Fruit fly (Drosophila melanogaster) whole organism, pupa: ENCODE data around the gene CCDC53.

ENCODE experiments used
- CG10348 ChIP-seq: fragments of 200-800 bp; sonication (Bioruptor generic); IDR thresholded peaks from 2 replicates; pipeline ENCODE4 v1.3.6; 2022; ENCODE audit warnings: missing biosample characterization, missing genetic modification characterization
- CG12605 ChIP-seq: fragments of 200-800 bp; sonication (Bioruptor generic); IDR thresholded peaks from 2 replicates; pipeline ENCODE4 v1.3.6; 2022; ENCODE audit warnings: missing biosample characterization, missing genetic modification characterization
- CG13204 ChIP-seq: fragments of 200-800 bp; sonication (Bioruptor generic); optimal IDR thresholded peaks from 2 replicates; lab custom pipeline; 2018; ENCODE audit warnings: missing biosample characterization, mild to moderate bottlenecking, missing genetic modification characterization, moderate library complexity
- CG14655 ChIP-seq: fragments of 200-800 bp; sonication (Bioruptor generic); optimal IDR thresholded peaks from 3 replicates; lab custom pipeline; 2017; ENCODE audit warnings: mild to moderate bottlenecking, missing biosample characterization, missing genetic modification reagents, missing genetic modification characterization
- CG15710 ChIP-seq: fragments of 200-800 bp; sonication (Bioruptor generic); optimal IDR thresholded peaks from 2 replicates; lab custom pipeline; 2018; ENCODE audit warnings: missing biosample characterization, mild to moderate bottlenecking, missing genetic modification characterization, moderate library complexity
- CG17806 ChIP-seq: fragments of 200-800 bp; sonication (Bioruptor generic); optimal IDR thresholded peaks from 2 replicates; lab custom pipeline; 2018; ENCODE audit warnings: missing biosample characterization, mild to moderate bottlenecking, missing genetic modification characterization, moderate library complexity
- CG32121 ChIP-seq: fragments of 200-800 bp; sonication (Bioruptor generic); IDR thresholded peaks from 2 replicates; pipeline ENCODE4 v1.3.6; 2022; ENCODE audit warnings: missing biosample characterization, missing genetic modification characterization
- CG34367 ChIP-seq: fragments of 200-800 bp; sonication (Bioruptor generic); optimal IDR thresholded peaks from 2 replicates; lab custom pipeline; 2018; ENCODE audit warnings: missing biosample characterization, mild to moderate bottlenecking, missing genetic modification characterization
- CG4496 ChIP-seq: fragments of 200-800 bp; sonication (Bioruptor generic); IDR thresholded peaks from 3 replicates; pipeline ENCODE4 v1.3.6; 2022; ENCODE audit warnings: missing biosample characterization, missing genetic modification characterization
- CG8159 ChIP-seq: fragments of 200-800 bp; sonication (Bioruptor generic); optimal IDR thresholded peaks from 3 replicates; lab custom pipeline; 2018; ENCODE audit warnings: missing biosample characterization, mild to moderate bottlenecking, missing genetic modification characterization, moderate library complexity
- CG8301 ChIP-seq: fragments of 200-800 bp; sonication (Bioruptor generic); optimal IDR thresholded peaks from 2 replicates; lab custom pipeline; 2018; ENCODE audit warnings: missing biosample characterization, mild to moderate bottlenecking, missing genetic modification characterization
- CG9948 ChIP-seq: fragments of 200-800 bp; sonication (Bioruptor generic); optimal IDR thresholded peaks from 2 replicates; lab custom pipeline; 2018; ENCODE audit warnings: missing biosample characterization, mild to moderate bottlenecking, missing genetic modification characterization, moderate library complexity
- D1 ChIP-seq: fragments of 200-800 bp; sonication (Bioruptor generic); optimal IDR thresholded peaks from 2 replicates; lab custom pipeline; 2018; ENCODE audit warnings: missing biosample characterization, mild to moderate bottlenecking, missing genetic modification characterization, moderate library complexity
- EcR ChIP-seq: fragments of 200-800 bp; sonication (Bioruptor generic); optimal IDR thresholded peaks from 3 replicates; lab custom pipeline; 2019; ENCODE audit warnings: missing biosample characterization, missing genetic modification characterization, mild to moderate bottlenecking, moderate library complexity, missing genetic modification reagents
- Ets98B ChIP-seq: fragments of 200-800 bp; sonication (Bioruptor generic); IDR thresholded peaks from 2 replicates; pipeline ENCODE4 v1.3.6; 2022; ENCODE audit warnings: missing biosample characterization, missing genetic modification characterization
- Pif1A ChIP-seq: fragments of 200-800 bp; sonication (Bioruptor generic); optimal IDR thresholded peaks from 3 replicates; lab custom pipeline; 2016; ENCODE audit warnings: missing biosample characterization, missing genetic modification characterization
- Pif1B ChIP-seq: fragments of 200-800 bp; sonication (Bioruptor generic); optimal IDR thresholded peaks from 3 replicates; lab custom pipeline; 2016; ENCODE audit warnings: missing biosample characterization, missing genetic modification characterization
- Snoo ChIP-seq: fragments of 200-800 bp; sonication (Bioruptor generic); optimal IDR thresholded peaks from 3 replicates; lab custom pipeline; 2017; ENCODE audit warnings: missing biosample characterization, mild to moderate bottlenecking, missing genetic modification characterization, inconsistent platforms
- fd96Ca ChIP-seq: fragments of 200-800 bp; sonication (Bioruptor generic); IDR thresholded peaks from 3 replicates; pipeline ENCODE4 v1.3.6; 2022; ENCODE audit warnings: missing biosample characterization, missing genetic modification characterization
- gl ChIP-seq: fragments of 200-800 bp; sonication (Bioruptor generic); optimal IDR thresholded peaks from 2 replicates; lab custom pipeline; 2018; ENCODE audit warnings: missing biosample characterization, mild to moderate bottlenecking, missing genetic modification characterization
- rn ChIP-seq: fragments of 200-800 bp; sonication (Bioruptor generic); IDR thresholded peaks from 2 replicates; pipeline ENCODE4 v1.3.6; 2022; ENCODE audit warnings: missing biosample characterization, missing genetic modification characterization

The CCDC53 gene

DNA sequence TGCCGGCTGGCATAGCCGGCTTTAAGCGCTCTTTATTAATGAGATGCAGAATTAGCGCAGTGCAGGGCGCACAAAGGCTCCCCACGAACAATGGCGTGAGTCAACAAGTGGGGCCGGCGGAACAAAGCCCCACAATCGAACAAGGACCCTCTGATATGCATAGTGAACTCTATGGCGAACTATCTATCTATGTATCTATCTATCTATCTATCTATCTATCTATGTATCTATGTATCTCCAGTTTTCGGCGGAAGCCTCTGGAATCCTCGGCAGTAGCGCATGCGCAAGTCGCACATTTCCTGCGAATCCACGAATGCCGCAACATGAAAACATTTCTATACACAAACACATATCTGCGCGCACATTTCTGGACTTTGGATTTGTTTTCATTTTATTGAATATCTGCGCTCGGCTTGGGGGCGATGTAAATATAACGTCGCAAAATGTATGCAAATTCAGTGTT, 40.3 kb upstream of the CCDC53 start:
- TF ChIP-seq CG10348 (GFP tag; lab: Robert Waterston, UW) (peak; percentile 87), Snoo (peak; percentile 91), Ets98B (GFP tag; lab: Robert Waterston, UW) (peak; percentile 89), Pif1A (peak; percentile 86), rn (peak; percentile 78; the same call in 1 of the 2 replicates), CG9948 (tag; lab: Kevin White, UChicago) (peak; percentile 93), CG17806 (tag; lab: Kevin White, UChicago) (peak; percentile 93), CG14655 (GFP tag; lab: Kevin White, UChicago) (peak; percentile 98), EcR (GFP tag; lab: Kevin White, UChicago) (peak; percentile 70), CG8301 (peak; percentile 97), CG12605 (GFP tag; lab: Robert Waterston, UW) (peak; percentile 83), CG32121 (GFP tag; lab: Robert Waterston, UW) (peak; percentile 92), CG15710 (tag; lab: Kevin White, UChicago) (peak; percentile 85), CG34367 (tag; lab: Kevin White, UChicago) (peak; percentile 80), D1 (tag; lab: Kevin White, UChicago) (peak; percentile 80), fd96Ca (GFP tag; lab: Robert Waterston, UW) (peak; percentile 95), CG4496 (peak; percentile 93), gl (tag; lab: Kevin White, UChicago) (peak; percentile 92), Pif1B (peak; percentile 92), CG13204 (peak; percentile 83), CG8159 (tag; lab: Kevin White, UChicago) (peak; percentile 90)

DNA sequence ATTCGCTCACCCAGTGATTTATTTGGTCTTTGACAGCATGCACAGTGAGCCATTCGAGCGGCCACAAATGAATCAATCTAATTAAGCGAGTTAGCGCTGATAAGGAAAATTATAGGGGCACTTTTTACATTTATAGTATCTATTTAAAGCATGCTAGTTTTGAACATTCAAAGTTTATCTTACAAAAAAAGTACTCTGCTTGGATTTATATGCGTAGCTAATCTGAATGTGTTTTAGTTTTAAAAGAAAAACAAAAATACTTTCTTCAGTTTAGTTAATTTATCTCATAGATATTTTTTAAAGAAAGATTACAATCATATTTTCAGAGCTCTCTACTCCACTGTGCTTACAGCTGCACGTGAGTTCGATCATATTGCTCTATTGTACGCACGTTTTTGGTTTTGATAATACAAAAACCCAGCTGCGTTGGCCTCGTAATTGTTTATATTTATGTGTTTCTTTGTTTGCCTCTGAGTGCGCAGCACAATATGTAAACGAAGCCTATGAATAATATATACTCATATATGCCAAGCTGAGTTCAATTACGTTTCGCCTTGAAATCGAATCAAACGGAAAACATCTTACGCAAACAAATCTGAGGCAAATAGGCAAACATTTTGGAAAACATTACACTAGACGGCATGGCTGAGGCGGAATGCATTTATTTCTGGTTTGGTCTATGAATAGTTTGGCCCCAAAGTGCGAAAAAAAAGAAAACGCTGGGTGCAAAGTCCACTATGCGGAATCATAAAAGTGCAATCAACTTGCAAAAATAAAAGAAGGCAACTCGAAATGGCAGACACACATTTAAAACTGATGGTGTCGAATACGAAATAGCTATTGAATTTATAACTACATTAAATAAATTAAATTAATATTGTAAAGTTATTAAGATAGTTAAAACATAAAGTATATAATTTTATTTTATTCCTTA, 38.9 kb upstream of the CCDC53 start:
- TF ChIP-seq gl (tag; lab: Kevin White, UChicago), result peak; percentile 56
- peak; percentile 75 for TF ChIP-seq D1 (tag; lab: Kevin White, UChicago)
- peak; percentile 87 for TF ChIP-seq fd96Ca (GFP tag; lab: Robert Waterston, UW)
- peak; percentile 87 for TF ChIP-seq CG12605 (GFP tag; lab: Robert Waterston, UW)
- TF ChIP-seq EcR (GFP tag; lab: Kevin White, UChicago), result peak; percentile 79
- peak; percentile 52 for TF ChIP-seq Snoo
- TF ChIP-seq CG14655 (GFP tag; lab: Kevin White, UChicago), result peak; percentile 96
- TF ChIP-seq CG15710 (tag; lab: Kevin White, UChicago), result peak; percentile 83
- TF ChIP-seq CG4496, result peak; percentile 84
- peak; percentile 92 for TF ChIP-seq CG8301
- TF ChIP-seq CG10348 (GFP tag; lab: Robert Waterston, UW), result peak; percentile 65; the same call in 1 of the 2 replicates
- TF ChIP-seq Pif1A, result peak; percentile 92
- TF ChIP-seq CG9948 (tag; lab: Kevin White, UChicago), result peak; percentile 91
- peak; percentile 89 for TF ChIP-seq CG8159 (tag; lab: Kevin White, UChicago)
- TF ChIP-seq CG13204, result peak; percentile 46
- TF ChIP-seq Ets98B (GFP tag; lab: Robert Waterston, UW), result peak; percentile 88
- peak; percentile 87 for TF ChIP-seq CG17806 (tag; lab: Kevin White, UChicago)
- peak; percentile 90 for TF ChIP-seq CG32121 (GFP tag; lab: Robert Waterston, UW)
- TF ChIP-seq CG34367 (tag; lab: Kevin White, UChicago), result peak; percentile 80
- TF ChIP-seq rn, result peak; percentile 77; the same call in 1 of the 2 replicates
- peak; percentile 85 for TF ChIP-seq Pif1B

DNA sequence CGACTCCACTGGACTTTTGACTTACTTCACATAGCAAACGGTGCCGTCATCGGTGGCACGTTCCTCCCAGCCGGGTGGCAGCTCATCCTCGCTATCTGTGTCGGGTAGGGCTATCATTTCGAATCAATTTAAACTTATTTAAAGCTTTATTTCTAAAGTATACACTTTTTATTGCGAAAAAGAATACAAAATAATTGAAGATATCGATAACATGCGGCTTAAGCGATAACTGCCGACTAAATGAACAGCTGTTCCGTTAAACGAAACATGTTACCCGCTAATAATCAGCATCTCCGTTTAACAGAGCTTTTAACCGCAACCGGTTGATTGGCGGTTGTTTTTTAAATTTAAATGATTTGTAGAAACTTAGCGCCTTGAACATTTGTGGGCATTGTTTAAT, 36.8 kb upstream of the CCDC53 start, which contains the start of gene Wwox:
Gene Wwox, minus strand, starts transcription at position 215 of the 400 bp plus-strand sequence.
- TF ChIP-seq D1 (tag; lab: Kevin White, UChicago) (no peak), CG10348 (GFP tag; lab: Robert Waterston, UW) (no peak), EcR (GFP tag; lab: Kevin White, UChicago) (peak; percentile 21)

DNA sequence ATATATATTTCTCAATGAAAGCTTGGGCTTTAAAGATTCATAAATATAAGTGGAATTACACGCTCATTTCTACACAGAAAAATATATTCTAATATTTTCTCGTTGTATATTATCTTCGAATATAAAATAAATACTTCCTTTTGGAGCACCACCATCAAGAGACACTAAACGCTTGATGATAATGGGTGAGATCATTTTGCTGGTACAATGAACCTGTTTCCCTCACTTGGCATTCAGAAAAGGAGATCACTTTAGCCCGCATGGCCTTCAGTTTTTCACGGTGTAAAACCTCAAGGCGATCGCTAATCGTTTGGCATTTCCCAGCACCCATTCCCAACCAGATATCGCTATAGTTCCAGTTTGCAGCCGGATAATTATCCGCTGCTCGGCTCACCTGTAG, 34.9 kb upstream of the CCDC53 start:
- TF ChIP-seq Snoo (peak; percentile 30), D1 (tag; lab: Kevin White, UChicago) (peak; percentile 19), CG10348 (GFP tag; lab: Robert Waterston, UW) (no peak), EcR (GFP tag; lab: Kevin White, UChicago) (peak; percentile 65), CG8159 (tag; lab: Kevin White, UChicago) (peak; percentile 82), CG32121 (GFP tag; lab: Robert Waterston, UW) (0 out of 2 replicates have a peak, but pooled peaks have one; percentile 29), CG9948 (tag; lab: Kevin White, UChicago) (peak; percentile 52), fd96Ca (GFP tag; lab: Robert Waterston, UW) (peak; percentile 57; the same call in 2 of the 3 replicates), CG15710 (tag; lab: Kevin White, UChicago) (peak; percentile 70), Pif1B (peak; percentile 47), CG13204 (no peak), CG8301 (peak; percentile 62), CG14655 (GFP tag; lab: Kevin White, UChicago) (peak; percentile 73), rn (peak; percentile 18; the same call in 1 of the 2 replicates), CG12605 (GFP tag; lab: Robert Waterston, UW) (peak; percentile 13; the same call in 1 of the 2 replicates), CG34367 (tag; lab: Kevin White, UChicago) (peak; percentile 49), gl (tag; lab: Kevin White, UChicago) (peak; percentile 52), Pif1A (peak; percentile 76), CG4496 (peak; percentile 50; the same call in 2 of the 3 replicates), CG17806 (tag; lab: Kevin White, UChicago) (peak; percentile 68), Ets98B (GFP tag; lab: Robert Waterston, UW) (peak; percentile 52)
